Worm (Caenorhabditis elegans): ENCODE results near the gene C34F6.5.

C34F6.5 gene

DNA sequence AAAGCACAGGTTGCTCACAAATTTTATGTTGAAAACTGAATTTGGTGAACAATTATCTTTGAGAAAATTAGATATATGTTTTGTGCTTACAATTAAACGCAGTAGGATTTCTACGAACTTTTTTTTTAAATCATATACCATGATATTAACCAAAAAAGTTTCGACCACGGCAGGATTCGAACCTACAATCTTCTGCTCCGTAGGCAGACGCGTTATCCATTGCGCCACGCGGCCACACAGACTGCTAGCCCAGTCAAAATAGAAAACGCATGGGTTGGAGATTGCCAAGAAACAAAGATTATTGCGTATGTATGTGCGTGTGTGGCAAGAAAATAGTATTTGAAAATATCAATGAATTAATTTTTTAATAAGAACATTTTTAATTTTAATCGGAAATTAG lies 43.7 kb upstream of the C34F6.5 start (continued):
- TF ChIP-seq F37B4.10 (GFP tag; IDR thresholded peaks at IDR 0.05) (no peak), F23B12.7 (tag; optimal IDR thresholded peaks at IDR 0.05; ENCODE audit: insufficient read depth) (no peak), madf-3 (GFP tag; IDR thresholded peaks at IDR 0.05) (no peak), ets-4 (GFP tag; optimal IDR thresholded peaks at IDR 0.05) (no peak), ztf-22 (GFP tag; optimal IDR thresholded peaks at IDR 0.05) (no peak), ccch-3 (GFP tag; optimal IDR thresholded peaks at IDR 0.05) (no peak), bed-2 (GFP tag; IDR thresholded peaks at IDR 0.05) (no peak), D2030.7 (GFP tag; IDR thresholded peaks at IDR 0.05) (no peak; the same call in 1 of the 2 replicates), hlh-12 (tag; optimal IDR thresholded peaks at IDR 0.05) (no peak), C17E4.6 (GFP tag; IDR thresholded peaks at IDR 0.05) (no peak), attf-5 (GFP tag; optimal IDR thresholded peaks at IDR 0.05) (peak; percentile 40), xnd-1 (tag; optimal IDR thresholded peaks at IDR 0.05) (no peak), T26A5.8 (tag; optimal IDR thresholded peaks at IDR 0.05) (no peak), aptf-2 (GFP tag; conservative IDR thresholded peaks at IDR 0.05) (no peak), B0336.3 (GFP tag; IDR thresholded peaks at IDR 0.05) (no peak), Y79H2A.3 (GFP tag; conservative IDR thresholded peaks at IDR 0.05) (no peak), nhr-80 (tag; optimal IDR thresholded peaks at IDR 0.05) (no peak), madf-6 (GFP tag; IDR thresholded peaks at IDR 0.05) (peak; percentile 20; the same call in 1 of the 2 replicates), lsl-1 (GFP tag; optimal IDR thresholded peaks at IDR 0.05) (no peak), B0019.2 (GFP tag; conservative IDR thresholded peaks at IDR 0.05) (no peak), Y67H2A.10 (GFP tag; conservative IDR thresholded peaks at IDR 0.05) (no peak), F57C9.4 (tag; optimal IDR thresholded peaks at IDR 0.05) (no peak), dpl-1 (GFP tag; optimal IDR thresholded peaks at IDR 0.05) (no peak), K11D2.4 (GFP tag; IDR thresholded peaks at IDR 0.05) (no peak), nhr-179 (tag; optimal IDR thresholded peaks at IDR 0.05) (peak; percentile 52), ztf-26 (tag; optimal IDR thresholded peaks at IDR 0.05) (no peak), chd-7 (tag; optimal IDR thresholded peaks at IDR 0.05) (peak; percentile 12), sea-2 (GFP tag; IDR thresholded peaks at IDR 0.05) (no peak), hsf-1 (GFP tag; IDR thresholded peaks at IDR 0.05) (no peak), Y95B8A.8 (GFP tag; IDR thresholded peaks at IDR 0.05) (no peak), ceh-79 (tag; optimal IDR thresholded peaks at IDR 0.05) (no peak), F33H1.4 (GFP tag; IDR thresholded peaks at IDR 0.05) (no peak), rpc-1 (optimal IDR thresholded peaks at IDR 0.05) (peak; percentile 91), rpc-1 (tag; optimal IDR thresholded peaks at IDR 0.05) (peak; percentile 94), B0035.1 (tag; optimal IDR thresholded peaks at IDR 0.05) (peak; percentile 57), ceh-27 (GFP tag; optimal IDR thresholded peaks at IDR 0.05) (peak; percentile 62), attf-6 (GFP tag; IDR thresholded peaks at IDR 0.05) (no peak), nhr-27 (tag; optimal IDR thresholded peaks at IDR 0.05) (no peak), nfya-2 (GFP tag; IDR thresholded peaks at IDR 0.05) (no peak), snpc-1.1 (tag; optimal IDR thresholded peaks at IDR 0.05; ENCODE audit: insufficient read depth) (peak; percentile 19), lin-26 (GFP tag; IDR thresholded peaks at IDR 0.05) (peak; percentile 91), unc-62 (GFP tag; optimal IDR thresholded peaks at IDR 0.05) (no peak), snpc-4 (GFP tag; optimal IDR thresholded peaks at IDR 0.05) (peak; percentile 82), snpc-4 (tag; optimal IDR thresholded peaks at IDR 0.05) (peak in 2 of 4 experiments; percentile 53 to 76), ceh-58 (GFP tag; IDR thresholded peaks at IDR 0.05) (no peak), pha-4 (tag; optimal IDR thresholded peaks at IDR 0.05) (no peak), him-1 (tag; optimal IDR thresholded peaks at IDR 0.05) (peak; percentile 90), lin-40 (tag; optimal IDR thresholded peaks at IDR 0.05) (peak; percentile 60), dpff-1 (tag; optimal IDR thresholded peaks at IDR 0.05) (no peak), madf-10 (tag; optimal IDR thresholded peaks at IDR 0.05) (peak; percentile 64), Y53G8AR.9 (GFP tag; conservative IDR thresholded peaks at IDR 0.05) (no peak)

Data from whole organism, young adult.